Worm (Caenorhabditis elegans): ENCODE data around the gene sdz-36.

The sdz-36 gene

ce11 chrIV:9728376-9728775, 37.6 kb downstream of the sdz-36 start, which contains the start of gene nhr-100:
Gene nhr-100 (plus strand): TSS chrIV:9728676.
- TF ChIP-seq pha-4 (tag; optimal IDR thresholded peaks at IDR 0.05) (no peak), snpc-4 (tag; optimal IDR thresholded peaks at IDR 0.05) (no peak), elt-1 (tag; optimal IDR thresholded peaks at IDR 0.05; ENCODE audit: borderline replicate concordance, insufficient read depth) (no peak)

- TF ChIP-seq nhr-2 (tag; optimal IDR thresholded peaks at IDR 0.05) (no peak), elt-1 (tag; optimal IDR thresholded peaks at IDR 0.05; ENCODE audit: borderline replicate concordance, insufficient read depth) (no peak), unc-39 (tag; optimal IDR thresholded peaks at IDR 0.05) (no peak), ces-1 (GFP tag; optimal IDR thresholded peaks at IDR 0.05) (no peak), lin-13 (tag; optimal IDR thresholded peaks at IDR 0.05) (no peak), cnd-1 (tag; optimal IDR thresholded peaks at IDR 0.05) (no peak), ham-2 (GFP tag; optimal IDR thresholded peaks at IDR 0.05) (no peak), blmp-1 (tag; optimal IDR thresholded peaks at IDR 0.05) (no peak), ceh-39 (tag; optimal IDR thresholded peaks at IDR 0.05) (no peak)
Observed at ce11 chrIV:9733904-9734303, 43.2 kb downstream of the sdz-36 start.

ce11 chrIV:9734861-9735260, 44.1 kb downstream of the sdz-36 start:
- TF ChIP-seq lsy-2 (tag; optimal IDR thresholded peaks at IDR 0.05), result no peak
- TF ChIP-seq unc-120 (tag; optimal IDR thresholded peaks at IDR 0.05; ENCODE audit: poor library complexity, severe bottlenecking), result peak; percentile 56

- TF ChIP-seq blmp-1 (tag; optimal IDR thresholded peaks at IDR 0.05) (no peak), mep-1 (tag; optimal IDR thresholded peaks at IDR 0.05) (no peak), mab-5 (tag; optimal IDR thresholded peaks at IDR 0.05) (no peak), M03D4.4 (tag; optimal IDR thresholded peaks at IDR 0.05) (no peak), elt-3 (tag; optimal IDR thresholded peaks at IDR 0.05) (no peak), ceh-83 (GFP tag; optimal IDR thresholded peaks at IDR 0.05) (no peak), pha-4 (tag; optimal IDR thresholded peaks at IDR 0.05) (no peak), unc-62 (GFP tag; optimal IDR thresholded peaks at IDR 0.05) (no peak), sptf-1 (tag; optimal IDR thresholded peaks at IDR 0.05) (no peak), drap-1 (GFP tag; optimal IDR thresholded peaks at IDR 0.05) (no peak), lsy-2 (tag; optimal IDR thresholded peaks at IDR 0.05) (no peak), ham-2 (GFP tag; optimal IDR thresholded peaks at IDR 0.05) (no peak), bed-3 (GFP tag; optimal IDR thresholded peaks at IDR 0.05) (no peak), unc-39 (tag; optimal IDR thresholded peaks at IDR 0.05) (no peak), ces-1 (GFP tag; optimal IDR thresholded peaks at IDR 0.05) (no peak), zip-8 (tag; optimal IDR thresholded peaks at IDR 0.05) (no peak), mls-2 (tag; optimal IDR thresholded peaks at IDR 0.05) (no peak), unc-120 (tag; optimal IDR thresholded peaks at IDR 0.05; ENCODE audit: poor library complexity, severe bottlenecking) (no peak), ztf-11 (tag; optimal IDR thresholded peaks at IDR 0.05) (no peak), flh-1 (GFP tag; optimal IDR thresholded peaks at IDR 0.05) (no peak)
Observed at ce11 chrIV:9735750-9736149, 45.0 kb downstream of the sdz-36 start.

ce11 chrIV:9737204-9737790, 46.6 kb downstream of the sdz-36 start, which contains the start of gene cka-1:
Gene cka-1 (minus strand): TSS chrIV:9737621.
- no peak for TF ChIP-seq flh-1 (GFP tag; optimal IDR thresholded peaks at IDR 0.05)
- TF ChIP-seq nhr-237 (tag; optimal IDR thresholded peaks at IDR 0.05), result no peak
- no peak for TF ChIP-seq M03D4.4 (tag; optimal IDR thresholded peaks at IDR 0.05)
- no peak for TF ChIP-seq ceh-43 (GFP tag; optimal IDR thresholded peaks at IDR 0.05)

ce11 chrIV:9738194-9738593, 47.5 kb downstream of the sdz-36 start, which contains the start of gene C28D4.10:
Gene C28D4.10 (plus strand): TSS chrIV:9738494.
- TF ChIP-seq mab-5 (tag; optimal IDR thresholded peaks at IDR 0.05) (no peak), pha-4 (tag; optimal IDR thresholded peaks at IDR 0.05) (no peak), ztf-11 (tag; optimal IDR thresholded peaks at IDR 0.05) (no peak), mls-2 (tag; optimal IDR thresholded peaks at IDR 0.05) (no peak), unc-39 (tag; optimal IDR thresholded peaks at IDR 0.05) (no peak), zip-8 (tag; optimal IDR thresholded peaks at IDR 0.05) (no peak), tbx-8 (GFP tag; optimal IDR thresholded peaks at IDR 0.05) (no peak), nhr-2 (tag; optimal IDR thresholded peaks at IDR 0.05) (no peak), unc-120 (tag; optimal IDR thresholded peaks at IDR 0.05; ENCODE audit: poor library complexity, severe bottlenecking) (no peak), lsy-2 (tag; optimal IDR thresholded peaks at IDR 0.05) (no peak), cnd-1 (tag; optimal IDR thresholded peaks at IDR 0.05) (no peak), snpc-4 (tag; optimal IDR thresholded peaks at IDR 0.05) (no peak), ham-2 (GFP tag; optimal IDR thresholded peaks at IDR 0.05) (no peak)

All from whole organism, mixed stage, embryonic.